Fruit fly (Drosophila melanogaster): ENCODE results near the gene CG45012.

Gene CG45012

DNA sequence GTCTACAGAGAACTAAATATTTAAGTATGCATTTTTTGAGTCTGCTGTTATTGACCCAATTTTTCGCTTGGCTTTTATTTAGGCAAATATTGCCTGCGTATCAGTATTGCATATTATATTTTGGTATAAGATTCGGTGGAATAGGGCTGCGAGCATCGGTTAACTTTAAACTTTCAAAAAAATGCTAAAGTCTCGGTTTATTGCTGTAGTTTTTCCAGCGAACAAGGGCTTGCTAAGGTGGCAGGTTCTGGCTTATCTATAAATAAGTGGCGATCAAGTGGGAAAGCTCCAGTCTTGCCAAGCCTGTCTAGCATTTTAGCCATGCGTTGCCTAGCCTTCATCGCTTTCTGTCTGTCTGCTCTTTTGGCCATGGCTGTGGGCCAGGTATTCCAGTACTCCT is 6.0 kb downstream of the CG45012 start, which contains the start of gene CG31704:
CG31704 (plus strand) TSS at position 301 of the 400 bp plus-strand sequence.
- no peak for TF ChIP-seq CG15710 (tag; optimal IDR thresholded peaks at IDR 0.05)
- no peak for TF ChIP-seq EcR (GFP tag; optimal IDR thresholded peaks at IDR 0.05)

DNA sequence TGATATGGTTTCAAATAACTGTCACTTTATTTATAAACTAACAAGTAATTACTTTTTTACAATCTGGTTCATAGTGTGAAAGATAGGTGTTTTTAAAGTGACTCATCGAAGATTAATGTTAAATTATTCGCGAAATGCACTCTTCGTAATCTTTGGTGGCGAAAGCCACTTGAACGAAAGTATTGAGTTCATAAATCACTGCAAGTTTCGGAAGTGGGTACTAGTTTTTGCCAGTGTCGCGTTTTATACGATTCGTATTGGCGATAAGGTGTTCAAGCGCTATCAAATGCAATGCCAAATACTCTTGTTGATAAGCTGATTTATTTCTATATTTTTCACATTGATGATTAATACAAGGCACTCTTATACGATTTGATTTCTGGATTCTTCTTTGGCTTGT is 7.1 kb downstream of the CG45012 start:
- no peak for TF ChIP-seq Pif1B (GFP tag; optimal IDR thresholded peaks at IDR 0.05)
- no peak for TF ChIP-seq CG32121 (GFP tag; IDR thresholded peaks at IDR 0.05)
- TF ChIP-seq CG34367 (tag; optimal IDR thresholded peaks at IDR 0.05) = no peak
- TF ChIP-seq gl (tag; optimal IDR thresholded peaks at IDR 0.05) = no peak
- TF ChIP-seq D1 (tag; optimal IDR thresholded peaks at IDR 0.05) = no peak
- TF ChIP-seq CG12605 (GFP tag; IDR thresholded peaks at IDR 0.05) = no peak
- no peak for TF ChIP-seq CG13204 (GFP tag; optimal IDR thresholded peaks at IDR 0.05)
- no peak for TF ChIP-seq CG17806 (tag; optimal IDR thresholded peaks at IDR 0.05)
- TF ChIP-seq CG8159 (tag; optimal IDR thresholded peaks at IDR 0.05) = no peak
- no peak for TF ChIP-seq rn (GFP tag; IDR thresholded peaks at IDR 0.05)
- no peak for TF ChIP-seq CG15710 (tag; optimal IDR thresholded peaks at IDR 0.05)
- no peak for TF ChIP-seq Pif1A (GFP tag; optimal IDR thresholded peaks at IDR 0.05)
- TF ChIP-seq Ets98B (GFP tag; IDR thresholded peaks at IDR 0.05) = no peak
- TF ChIP-seq CG9948 (tag; optimal IDR thresholded peaks at IDR 0.05) = no peak
- no peak for TF ChIP-seq CG10348 (GFP tag; IDR thresholded peaks at IDR 0.05)
- TF ChIP-seq CG14655 (GFP tag; optimal IDR thresholded peaks at IDR 0.05) = no peak
- no peak for TF ChIP-seq CG8301 (tag; optimal IDR thresholded peaks at IDR 0.05)
- TF ChIP-seq fd96Ca (GFP tag; IDR thresholded peaks at IDR 0.05) = no peak
- TF ChIP-seq CG4496 (GFP tag; IDR thresholded peaks at IDR 0.05) = no peak

DNA sequence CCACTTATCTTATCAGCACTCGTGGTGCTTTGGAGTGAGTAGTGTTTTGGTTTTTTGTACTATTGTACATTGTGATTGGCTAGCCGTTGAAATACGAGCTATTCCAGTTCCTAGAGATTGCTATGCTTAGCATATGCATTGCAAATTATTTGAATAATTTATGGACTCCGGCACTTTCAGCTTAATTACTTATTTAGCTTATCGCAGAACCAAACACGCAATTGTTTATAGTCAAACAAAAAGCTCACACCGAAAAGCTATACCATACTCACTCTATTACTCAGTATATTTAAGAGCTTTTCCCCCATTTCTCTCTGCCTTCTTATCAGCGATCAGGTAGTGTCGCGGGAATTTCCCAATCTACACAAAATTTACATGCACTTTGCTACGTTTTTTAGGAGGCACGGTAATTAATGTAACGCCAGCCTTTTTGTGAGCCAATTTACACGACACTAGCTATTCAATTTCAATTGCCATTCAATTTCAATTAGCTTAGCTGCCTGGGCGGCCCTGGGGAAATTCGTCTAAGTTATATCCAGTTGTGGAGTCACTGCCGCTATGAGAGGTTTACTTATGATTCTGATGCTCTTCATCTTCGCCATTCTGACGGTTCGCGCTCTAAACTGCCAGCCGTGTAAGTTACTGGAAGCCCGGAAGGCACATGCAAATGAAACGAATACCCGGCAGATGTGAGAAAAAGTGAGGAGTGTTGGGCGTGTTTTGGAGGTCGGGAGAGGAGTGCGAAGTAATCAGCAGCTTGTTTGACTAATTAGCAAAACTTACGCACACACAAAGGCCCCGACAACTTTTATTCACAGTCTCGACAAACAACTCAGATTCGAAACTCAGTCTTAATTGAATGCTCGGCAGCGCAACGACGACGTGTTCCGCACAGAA is 8.1 kb downstream of the CG45012 start, which contains the start of the genes CG44008, CG14933, CG46426 and CG42486:
CG44008 (minus strand) TSS at position 155 of the 897 bp plus-strand sequence.
CG14933 (plus strand) TSS at position 538 of the 897 bp plus-strand sequence.
CG46426 (plus strand) TSS at position 538 of the 897 bp plus-strand sequence.
CG42486 (plus strand) TSS at position 847 of the 897 bp plus-strand sequence.
- TF ChIP-seq CG4496 (GFP tag; IDR thresholded peaks at IDR 0.05) (no peak), CG8301 (tag; optimal IDR thresholded peaks at IDR 0.05) (no peak), gl (tag; optimal IDR thresholded peaks at IDR 0.05) (no peak), rn (GFP tag; IDR thresholded peaks at IDR 0.05) (no peak), fd96Ca (GFP tag; IDR thresholded peaks at IDR 0.05) (no peak), CG9948 (tag; optimal IDR thresholded peaks at IDR 0.05) (no peak)

DNA sequence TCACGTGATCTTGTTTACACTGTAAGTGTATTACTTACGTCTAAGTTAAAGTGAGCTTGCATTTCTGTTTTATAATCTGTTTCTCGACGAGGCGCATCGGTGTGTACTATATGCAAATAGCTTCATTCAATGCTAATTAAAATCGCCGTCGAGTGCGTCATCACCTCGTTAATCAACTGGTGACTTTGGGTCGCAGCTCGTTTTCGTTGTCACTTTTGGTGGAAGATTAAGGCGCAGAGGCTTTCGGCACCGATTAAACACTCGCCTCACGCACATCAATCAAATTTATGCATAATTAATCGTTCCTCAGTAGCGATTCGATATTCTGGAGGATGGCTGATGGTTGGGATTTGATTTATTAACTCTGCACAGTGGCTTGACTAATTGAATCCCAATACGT is 9.9 kb downstream of the CG45012 start:
- TF ChIP-seq CG14655 (GFP tag; optimal IDR thresholded peaks at IDR 0.05) (no peak), Pif1A (GFP tag; optimal IDR thresholded peaks at IDR 0.05) (no peak), CG15710 (tag; optimal IDR thresholded peaks at IDR 0.05) (no peak), D1 (tag; optimal IDR thresholded peaks at IDR 0.05) (no peak), CG34367 (tag; optimal IDR thresholded peaks at IDR 0.05) (no peak), CG10348 (GFP tag; IDR thresholded peaks at IDR 0.05) (no peak), CG8301 (tag; optimal IDR thresholded peaks at IDR 0.05) (no peak), CG12605 (GFP tag; IDR thresholded peaks at IDR 0.05) (no peak), fd96Ca (GFP tag; IDR thresholded peaks at IDR 0.05) (no peak), CG8159 (tag; optimal IDR thresholded peaks at IDR 0.05) (no peak), Snoo (tag; optimal IDR thresholded peaks at IDR 0.05) (no peak), rn (GFP tag; IDR thresholded peaks at IDR 0.05) (no peak), CG17806 (tag; optimal IDR thresholded peaks at IDR 0.05) (no peak), gl (tag; optimal IDR thresholded peaks at IDR 0.05) (no peak), Pif1B (GFP tag; optimal IDR thresholded peaks at IDR 0.05) (no peak), EcR (GFP tag; optimal IDR thresholded peaks at IDR 0.05) (no peak), CG32121 (GFP tag; IDR thresholded peaks at IDR 0.05) (no peak), CG4496 (GFP tag; IDR thresholded peaks at IDR 0.05) (no peak)

DNA sequence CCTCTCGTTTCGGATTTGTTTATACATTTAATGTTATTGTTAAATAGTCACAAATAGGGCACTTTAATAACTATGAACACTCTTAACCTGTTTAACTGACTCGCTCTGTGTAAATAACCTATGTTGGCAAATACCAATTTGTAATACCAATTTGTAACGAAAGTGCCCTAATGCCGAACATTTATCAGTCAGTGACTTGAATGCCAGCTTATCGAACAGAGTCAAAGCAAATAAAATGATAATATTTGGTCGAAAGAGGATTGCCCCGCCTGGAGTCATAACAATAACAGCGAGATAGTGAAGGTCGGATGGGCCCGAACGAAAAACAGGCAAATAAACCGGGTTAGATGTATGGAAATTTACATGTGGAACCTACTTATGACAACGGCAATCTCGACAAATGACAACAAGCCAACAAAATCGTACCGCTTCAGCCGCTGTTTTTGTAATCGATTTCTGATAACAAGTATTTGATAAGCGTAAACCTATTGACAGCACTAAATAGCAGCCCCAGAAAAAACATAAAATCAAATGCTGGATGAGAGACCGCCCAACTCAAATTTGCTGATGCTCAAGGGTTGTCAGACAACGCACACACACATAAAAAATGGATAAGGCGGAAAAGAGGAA is 10.9 kb downstream of the CG45012 start:
- no peak for TF ChIP-seq Pif1B (GFP tag; optimal IDR thresholded peaks at IDR 0.05)
- no peak for TF ChIP-seq EcR (GFP tag; optimal IDR thresholded peaks at IDR 0.05)
- no peak for TF ChIP-seq fd96Ca (GFP tag; IDR thresholded peaks at IDR 0.05)
- no peak for TF ChIP-seq CG34367 (tag; optimal IDR thresholded peaks at IDR 0.05)
- no peak for TF ChIP-seq CG15710 (tag; optimal IDR thresholded peaks at IDR 0.05)
- no peak for TF ChIP-seq CG17806 (tag; optimal IDR thresholded peaks at IDR 0.05)
- no peak for TF ChIP-seq rn (GFP tag; IDR thresholded peaks at IDR 0.05)
- no peak for TF ChIP-seq CG8301 (tag; optimal IDR thresholded peaks at IDR 0.05)
- TF ChIP-seq Ets98B (GFP tag; IDR thresholded peaks at IDR 0.05) = no peak
- no peak for TF ChIP-seq Snoo (tag; optimal IDR thresholded peaks at IDR 0.05)
- no peak for TF ChIP-seq CG4496 (GFP tag; IDR thresholded peaks at IDR 0.05)
- no peak for TF ChIP-seq CG13204 (GFP tag; optimal IDR thresholded peaks at IDR 0.05)
- no peak for TF ChIP-seq CG14655 (GFP tag; optimal IDR thresholded peaks at IDR 0.05)

DNA sequence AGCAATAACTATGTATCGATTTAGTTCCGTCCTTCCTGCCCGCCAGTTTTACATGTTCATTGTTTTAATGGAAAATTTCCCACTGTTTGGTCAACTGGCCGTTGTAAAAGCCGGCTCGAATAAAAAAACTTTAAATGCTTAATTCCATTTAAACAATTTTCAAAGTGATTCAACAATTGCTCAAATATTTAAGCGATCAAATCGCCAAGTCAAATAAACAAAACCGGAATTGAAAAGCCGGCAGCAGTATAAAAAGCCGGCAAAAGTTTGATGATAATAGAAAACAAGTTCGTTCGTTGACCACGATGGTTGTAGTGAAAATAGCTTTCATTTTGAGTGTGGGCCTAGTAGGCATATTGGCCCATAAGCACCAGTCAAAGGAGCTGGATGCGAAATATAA is 12.5 kb downstream of the CG45012 start, which contains the start of gene Mal-B1:
Mal-B1 (plus strand) TSS at position 301 of the 400 bp plus-strand sequence.
- no peak for TF ChIP-seq Snoo (tag; optimal IDR thresholded peaks at IDR 0.05)
- TF ChIP-seq fd96Ca (GFP tag; IDR thresholded peaks at IDR 0.05) = no peak
- no peak for TF ChIP-seq CG13204 (GFP tag; optimal IDR thresholded peaks at IDR 0.05)
- no peak for TF ChIP-seq CG12605 (GFP tag; IDR thresholded peaks at IDR 0.05)
- no peak for TF ChIP-seq CG10348 (GFP tag; IDR thresholded peaks at IDR 0.05)
- TF ChIP-seq CG9948 (tag; optimal IDR thresholded peaks at IDR 0.05) = no peak
